Fruit fly (Drosophila melanogaster) S2 (cell line): ENCODE data around the gene Drgx.

ENCODE experiments used
- CG8478 ChIP-seq: fragments of >200 bp; optimal IDR thresholded peaks from 2 replicates; lab custom pipeline; 2018
- CTCF ChIP-seq, 2 experiments: fragments of >200 bp; optimal IDR thresholded peaks; 2 replicates each; lab custom pipeline; 2018

The Drgx gene

DNA sequence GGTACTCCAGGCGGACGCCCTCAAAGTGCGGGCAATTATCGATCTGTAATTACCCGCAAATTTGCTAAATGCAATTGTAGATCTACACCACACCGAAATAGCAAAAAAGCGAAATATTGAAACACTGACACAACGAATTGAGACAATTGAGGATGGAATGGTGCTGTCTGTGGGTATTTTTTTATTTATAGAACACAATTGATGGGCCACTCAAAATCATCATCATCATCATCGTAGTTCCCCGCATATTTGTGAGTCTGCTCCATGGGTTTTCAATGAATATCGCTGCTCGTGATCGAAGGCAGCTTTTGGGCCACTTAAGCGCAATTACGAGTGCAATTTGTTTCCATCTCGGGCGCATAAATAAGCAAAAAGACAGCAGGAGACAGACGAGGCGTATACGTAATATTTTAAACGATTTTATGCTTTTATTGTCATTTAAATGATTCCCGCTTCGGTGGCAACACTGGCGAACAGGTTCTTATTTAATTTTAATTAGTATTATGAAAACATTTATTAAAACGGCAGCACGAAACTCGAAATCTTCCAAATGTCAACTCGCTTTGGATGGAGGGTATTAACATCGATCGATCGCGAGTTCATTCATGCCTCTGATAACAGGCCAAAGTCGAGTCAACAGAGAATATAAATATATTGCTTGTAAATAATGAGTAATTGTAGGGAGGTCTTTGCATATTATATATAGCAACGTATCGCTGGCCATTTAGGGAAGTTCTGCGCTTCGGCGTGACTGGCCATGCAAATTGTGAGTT, 20.2 kb upstream of the Drgx start:
- TF ChIP-seq CG8478 (no peak), CTCF (optimal IDR thresholded peaks at IDR 0.05; lab: Kevin White, UChicago) (no peak)

DNA sequence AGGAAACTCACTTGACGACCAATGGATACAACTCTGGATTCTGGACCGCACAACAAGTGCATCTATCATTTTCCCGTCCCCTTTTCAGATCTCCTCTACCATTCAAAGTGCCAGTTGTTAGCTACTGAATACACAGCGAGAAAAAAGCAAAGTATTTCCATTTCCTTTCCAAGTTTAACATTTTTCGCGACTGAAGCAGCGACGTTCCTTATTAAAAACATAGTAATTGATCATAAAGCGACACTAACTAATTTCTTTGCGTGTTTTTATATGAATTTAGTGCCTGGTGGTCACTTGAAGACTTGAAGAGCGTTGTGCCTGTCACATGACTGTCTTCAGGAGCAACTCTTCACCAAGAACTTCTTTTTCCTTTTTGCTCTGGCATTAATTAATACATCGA, 17.2 kb upstream of the Drgx start:
- TF ChIP-seq CTCF (optimal IDR thresholded peaks at IDR 0.05; lab: Kevin White, UChicago) (no peak), CG8478 (no peak)

dm6 chr2L:3646041-3646440, 16.5 kb upstream of the Drgx start:
- TF ChIP-seq CG8478 = no peak
- no peak for TF ChIP-seq CTCF (optimal IDR thresholded peaks at IDR 0.05; lab: Kevin White, UChicago)

- TF ChIP-seq CTCF (optimal IDR thresholded peaks at IDR 0.05; lab: Kevin White, UChicago) = no peak
- TF ChIP-seq CG8478 = no peak
These were observed 14.9 kb upstream of the Drgx start for dm6 chr2L:3647521-3648172.

- no peak for TF ChIP-seq CTCF (optimal IDR thresholded peaks at IDR 0.05; lab: Kevin White, UChicago)
- TF ChIP-seq CG8478 = no peak
These were observed 14.2 kb upstream of the Drgx start for dm6 chr2L:3648173-3648972.

- TF ChIP-seq CG8478 = no peak
- TF ChIP-seq CTCF (optimal IDR thresholded peaks at IDR 0.05; lab: Kevin White, UChicago) = no peak
These were observed 7.5 kb upstream of the Drgx start for dm6 chr2L:3654956-3655618.

dm6 chr2L:3655698-3656105, 6.8 kb upstream of the Drgx start:
- TF ChIP-seq CG8478 = no peak
- no peak for TF ChIP-seq CTCF (optimal IDR thresholded peaks at IDR 0.05; lab: Kevin White, UChicago)

- TF ChIP-seq CG8478 = no peak
- TF ChIP-seq CTCF (optimal IDR thresholded peaks at IDR 0.05; lab: Kevin White, UChicago) = no peak
These were observed 5.9 kb upstream of the Drgx start, which contains the start of gene for for dm6 chr2L:3656667-3657066. TSS of gene for (minus strand) at chr2L:3656953.

dm6 chr2L:3657349-3658142, 5.0 kb upstream of the Drgx start:
- TF ChIP-seq CG8478 (no peak), CTCF (optimal IDR thresholded peaks at IDR 0.05; lab: Kevin White, UChicago) (peak; percentile 98 to 99)

DNA sequence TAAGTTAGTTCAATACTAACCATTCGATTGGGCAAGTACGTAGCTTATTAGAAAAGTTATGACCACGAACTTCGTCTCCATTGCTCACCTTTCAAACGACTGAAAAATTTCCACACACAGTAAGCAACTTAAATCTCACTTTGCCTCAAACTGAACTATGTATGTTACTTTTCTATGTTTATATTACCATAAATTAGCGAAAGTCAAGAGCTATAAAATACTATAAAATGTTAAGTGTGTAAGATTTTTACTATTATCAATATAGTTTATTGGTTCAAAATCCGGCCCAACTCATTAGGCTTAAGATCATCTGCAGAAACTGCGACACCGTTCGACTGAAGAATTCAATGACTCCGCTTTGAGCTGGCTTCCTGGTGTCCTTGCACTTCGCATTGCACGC, 5.9 kb downstream of the Drgx start, which contains the start of gene Sfp24Ba:
Gene Sfp24Ba (minus strand): TSS at position 101 of the 400 bp plus-strand sequence.
- TF ChIP-seq CG8478 = no peak
- TF ChIP-seq CTCF (optimal IDR thresholded peaks at IDR 0.05; lab: Kevin White, UChicago) = no peak

- no peak for TF ChIP-seq CG8478
- TF ChIP-seq CTCF (optimal IDR thresholded peaks at IDR 0.05; lab: Kevin White, UChicago) = no peak
These were observed 6.5 kb downstream of the Drgx start, which contains the start of gene Sfp24Bd for dm6 chr2L:3669034-3669433. TSS of gene Sfp24Bd (minus strand) at chr2L:3669134.

dm6 chr2L:3669675-3670074, 7.1 kb downstream of the Drgx start, which contains the start of gene Sfp24Bb:
TSS of gene Sfp24Bb (minus strand) at chr2L:3669775.
- TF ChIP-seq CG8478 = no peak
- TF ChIP-seq CTCF (optimal IDR thresholded peaks at IDR 0.05; lab: Kevin White, UChicago) = no peak

DNA sequence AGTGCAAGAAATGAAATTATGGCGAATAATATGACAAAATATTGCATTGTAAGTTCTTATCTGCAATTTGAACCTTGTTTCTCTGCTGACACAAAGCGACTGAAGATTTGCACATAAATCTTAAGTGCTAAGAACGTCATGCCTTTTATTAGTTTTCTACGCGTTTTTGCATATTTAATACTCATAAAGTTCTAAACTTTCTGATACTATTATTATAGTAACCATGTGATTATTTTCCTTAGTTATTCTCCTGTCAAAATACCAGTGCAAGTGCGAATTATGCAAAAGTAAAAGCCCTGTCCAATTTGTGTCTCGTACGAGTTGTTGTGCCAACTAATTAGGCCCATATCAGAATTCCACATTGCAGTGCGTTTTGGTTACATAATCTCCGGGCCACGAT, 7.9 kb downstream of the Drgx start, which contains the start of gene Sfp24Bc:
Gene Sfp24Bc (minus strand): TSS at position 101 of the 400 bp plus-strand sequence.
- TF ChIP-seq CG8478 (no peak), CTCF (optimal IDR thresholded peaks at IDR 0.05; lab: Kevin White, UChicago) (no peak)

- TF ChIP-seq CTCF (optimal IDR thresholded peaks at IDR 0.05; lab: Kevin White, UChicago) = no peak
- TF ChIP-seq CG8478 = no peak
These were observed 13.2 kb downstream of the Drgx start for dm6 chr2L:3675770-3676169.
